Worm (Caenorhabditis elegans) whole organism, L1 larva: ENCODE results near the gene srsx-15.

Experiments
- C34B4.2 ChIP-seq: sonication (generic microtip); optimal IDR thresholded peaks from 2 replicates; lab custom pipeline; 2017; ENCODE audit warnings: mild to moderate bottlenecking, missing genetic modification characterization, missing compliant biosample characterization
- F16B12.6 ChIP-seq: fragments of 150-350 bp; optimal IDR thresholded peaks from 2 replicates; lab custom pipeline; 2014; ENCODE audit warnings: missing biosample characterization, missing genetic modification characterization
- alr-1 ChIP-seq: fragments of 200-800 bp; sonication (Bioruptor generic); optimal IDR thresholded peaks from 2 replicates; lab custom pipeline; 2018; ENCODE audit warnings: borderline replicate concordance, mild to moderate bottlenecking, missing genetic modification characterization, missing compliant biosample characterization
- ama-1 ChIP-seq: fragments of 150-350 bp; optimal IDR thresholded peaks from 2 replicates; lab custom pipeline; 2014
- blmp-1 ChIP-seq: fragments of 150-350 bp; optimal IDR thresholded peaks from 2 replicates; lab custom pipeline; 2014; ENCODE audit warnings: missing biosample characterization, missing genetic modification characterization
- ceh-8 ChIP-seq: fragments of 200-800 bp; sonication (Bioruptor generic); optimal IDR thresholded peaks from 2 replicates; lab custom pipeline; 2018; ENCODE audit warnings: mild to moderate bottlenecking, missing genetic modification characterization, moderate library complexity, missing compliant biosample characterization
- ceh-82 ChIP-seq, 3 experiments: fragments of 150-350 bp in 1 of 3; sonication (generic microtip) in 2 of 3; optimal IDR thresholded peaks; 2 replicates each; lab custom pipeline; 2014 to 2017; ENCODE audit warnings: missing biosample characterization in 3 of 3, missing genetic modification characterization in 3 of 3
- ceh-90 ChIP-seq: sonication (generic microtip); optimal IDR thresholded peaks from 2 replicates; lab custom pipeline; 2016; ENCODE audit warnings: missing genetic modification characterization, missing compliant biosample characterization
- ces-1 ChIP-seq: fragments of 150-350 bp; optimal IDR thresholded peaks from 2 replicates; lab custom pipeline; 2014; ENCODE audit warnings: missing biosample characterization, missing genetic modification reagents, missing genetic modification characterization
- efl-1 ChIP-seq, 4 experiments: fragments of 150-350 bp; optimal IDR thresholded peaks in 3 of 4; peaks in 1 of 4; 1 replicate in 1 of 4; 2 replicates in 3 of 4; lab custom pipeline; 2014; ENCODE audit warnings: missing biosample characterization in 2 of 4, missing genetic modification characterization in 2 of 4, missing genetic modification reagents in 2 of 4
- efl-3 ChIP-seq: fragments of 200-800 bp; sonication (Bioruptor generic); optimal IDR thresholded peaks from 2 replicates; lab custom pipeline; 2018; ENCODE audit warnings: mild to moderate bottlenecking, missing genetic modification characterization, missing compliant biosample characterization
- elt-2 ChIP-seq: sonication (generic microtip); optimal IDR thresholded peaks from 2 replicates; lab custom pipeline; 2016; ENCODE audit warnings: missing genetic modification characterization, mild to moderate bottlenecking, inconsistent platforms, missing compliant biosample characterization, missing genetic modification reagents
- elt-3 ChIP-seq, 6 experiments: fragments of 150-350 bp in 1 of 6; sonication (generic microtip); optimal IDR thresholded peaks; 2 replicates each; lab custom pipeline; 2017 to 2018; ENCODE audit warnings: missing biosample characterization in 6 of 6, missing genetic modification characterization in 6 of 6, inconsistent platforms in 1 of 6
- ets-5 ChIP-seq: fragments of 200-800 bp; sonication (Bioruptor generic); IDR thresholded peaks from 2 replicates; pipeline ENCODE4 v1.3.6; 2022; ENCODE audit warnings: missing genetic modification characterization, missing compliant biosample characterization
- fkh-4 ChIP-seq: sonication (generic microtip); optimal IDR thresholded peaks from 2 replicates; lab custom pipeline; 2016; ENCODE audit warnings: missing compliant biosample characterization, missing genetic modification characterization, borderline replicate concordance
- fos-1 ChIP-seq: fragments of 150-350 bp; optimal IDR thresholded peaks from 2 replicates; lab custom pipeline; 2014; ENCODE audit warnings: missing biosample characterization, missing genetic modification characterization
- hlh-4 ChIP-seq: sonication (generic microtip); optimal IDR thresholded peaks from 2 replicates; lab custom pipeline; 2016; ENCODE audit warnings: mild to moderate bottlenecking, missing genetic modification characterization, missing compliant biosample characterization
- isw-1 ChIP-seq: fragments of 200-800 bp; sonication (Bioruptor generic); IDR thresholded peaks from 2 replicates; pipeline ENCODE4 v1.3.6; 2022; ENCODE audit warnings: missing genetic modification characterization, missing compliant biosample characterization
- jun-1 ChIP-seq: fragments of 150-350 bp; optimal IDR thresholded peaks from 2 replicates; lab custom pipeline; 2014; ENCODE audit warnings: missing biosample characterization, missing genetic modification reagents, missing genetic modification characterization
- lin-14 ChIP-seq: fragments of 200-800 bp; sonication (Bioruptor generic); optimal IDR thresholded peaks from 2 replicates; lab custom pipeline; 2018; ENCODE audit warnings: mild to moderate bottlenecking, missing genetic modification characterization, moderate library complexity, missing compliant biosample characterization
- lin-35 ChIP-seq, 2 experiments: fragments of 150-350 bp; optimal IDR thresholded peaks; 2 replicates each; lab custom pipeline; 2014; ENCODE audit warnings: missing biosample characterization in 2 of 2, missing genetic modification characterization in 2 of 2, missing genetic modification reagents in 2 of 2
- lin-39 ChIP-seq: fragments of 150-350 bp; optimal IDR thresholded peaks from 2 replicates; lab custom pipeline; 2014; ENCODE audit warnings: missing biosample characterization, missing genetic modification reagents, missing genetic modification characterization
- mep-1 ChIP-seq: fragments of 150-350 bp; optimal IDR thresholded peaks from 2 replicates; lab custom pipeline; 2014; ENCODE audit warnings: missing biosample characterization, missing genetic modification characterization
- nhr-12 ChIP-seq: sonication (generic microtip); optimal IDR thresholded peaks from 2 replicates; lab custom pipeline; 2017; ENCODE audit warnings: missing biosample characterization, missing genetic modification characterization
- nhr-20 ChIP-seq: sonication (generic microtip); optimal IDR thresholded peaks from 2 replicates; lab custom pipeline; 2016; ENCODE audit warnings: mild to moderate bottlenecking, missing genetic modification characterization, missing compliant biosample characterization
- nhr-28 ChIP-seq: fragments of 150-350 bp; optimal IDR thresholded peaks from 2 replicates; lab custom pipeline; 2014; ENCODE audit warnings: missing biosample characterization, missing genetic modification characterization
- nhr-47 ChIP-seq: sonication (generic microtip); optimal IDR thresholded peaks from 2 replicates; lab custom pipeline; 2016; ENCODE audit warnings: mild to moderate bottlenecking, missing genetic modification characterization, moderate library complexity, missing compliant biosample characterization
- nhr-71 ChIP-seq: sonication (generic microtip); optimal IDR thresholded peaks from 2 replicates; lab custom pipeline; 2016; ENCODE audit warnings: mild to moderate bottlenecking, missing genetic modification characterization, moderate library complexity, missing compliant biosample characterization
- nhr-84 ChIP-seq: sonication (generic microtip); optimal IDR thresholded peaks from 2 replicates; lab custom pipeline; 2017; ENCODE audit warnings: missing biosample characterization, missing genetic modification characterization
- nhr-85 ChIP-seq: sonication (generic microtip); peaks from one replicate; lab custom pipeline; 2016; ENCODE audit warnings: missing genetic modification characterization, inconsistent platforms, missing compliant biosample characterization
- pag-3 ChIP-seq: sonication (generic microtip); optimal IDR thresholded peaks from 2 replicates; lab custom pipeline; 2017; ENCODE audit warnings: missing genetic modification characterization, mild to moderate bottlenecking, missing compliant biosample characterization, antibody characterized with exemption, borderline replicate concordance; ENCODE audit not compliant: insufficient read depth
- pax-3 ChIP-seq: fragments of 200-800 bp; sonication (Bioruptor generic); optimal IDR thresholded peaks from 2 replicates; lab custom pipeline; 2018; ENCODE audit warnings: mild to moderate bottlenecking, missing genetic modification characterization, moderate library complexity, missing compliant biosample characterization
- sptf-1 ChIP-seq: fragments of 150-350 bp; optimal IDR thresholded peaks from 2 replicates; lab custom pipeline; 2014; ENCODE audit warnings: missing biosample characterization, missing genetic modification characterization
- tbx-2 ChIP-seq: sonication (generic microtip); optimal IDR thresholded peaks from 2 replicates; lab custom pipeline; 2016; ENCODE audit warnings: missing genetic modification characterization, missing compliant biosample characterization
- unc-130 ChIP-seq: fragments of 150-350 bp; optimal IDR thresholded peaks from 2 replicates; lab custom pipeline; 2017; ENCODE audit warnings: missing biosample characterization, missing genetic modification characterization, inconsistent platforms
- vab-15 ChIP-seq: sonication (generic microtip); optimal IDR thresholded peaks from 2 replicates; lab custom pipeline; 2017; ENCODE audit warnings: missing genotype, mild to moderate bottlenecking, missing genetic modification characterization, missing compliant biosample characterization
- ztf-11 ChIP-seq, 2 experiments: sonication (generic microtip); optimal IDR thresholded peaks; 2 replicates each; lab custom pipeline; 2016 to 2017; ENCODE audit warnings: missing genetic modification characterization in 2 of 2, missing biosample characterization in 1 of 2, missing compliant biosample characterization in 1 of 2
- ztf-4 ChIP-seq: fragments of 150-350 bp; optimal IDR thresholded peaks from 2 replicates; lab custom pipeline; 2014; ENCODE audit warnings: missing biosample characterization, missing genetic modification characterization

srsx-15 gene

ce11 chrIV:5623718-5624117, at the start of gene srsx-15:
TSS of gene srsx-15 (minus strand) at chrIV:5623818.
- TF ChIP-seq mep-1 (tag; lab: Kevin White, UChicago) (no peak), efl-1 (optimal IDR thresholded peaks at IDR 0.05; lab: Kevin White, UChicago) (no peak), efl-1 (GFP tag; optimal IDR thresholded peaks at IDR 0.05 in 1 of 2; lab: Kevin White, UChicago) (peak in 1 of 2 experiments; percentile 72)

DNA sequence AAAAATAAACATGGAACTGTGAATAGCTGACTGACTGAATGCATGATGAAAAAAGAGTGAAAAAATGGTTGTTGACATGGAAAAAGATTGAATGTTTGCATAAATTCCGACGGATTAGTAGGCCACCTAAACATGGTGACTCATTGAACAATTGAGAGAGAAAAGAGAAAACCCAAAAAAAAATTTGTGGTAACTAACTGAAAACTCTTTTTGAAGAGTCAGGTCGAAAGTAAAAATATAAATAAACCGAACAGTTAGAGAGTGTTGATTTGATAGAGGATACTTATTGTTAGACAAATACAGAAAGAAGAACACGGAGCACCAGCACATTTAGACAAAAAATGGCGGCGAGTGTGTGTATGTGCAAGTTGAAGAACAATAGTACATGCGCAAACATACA, 47.7 kb upstream of the srsx-15 start:
- TF ChIP-seq nhr-85 (tag; lab: Kevin White, UChicago), result peak; percentile 57
- no peak for TF ChIP-seq nhr-47 (tag; lab: Kevin White, UChicago)
- TF ChIP-seq, all 84 proteins: peak for 1

DNA sequence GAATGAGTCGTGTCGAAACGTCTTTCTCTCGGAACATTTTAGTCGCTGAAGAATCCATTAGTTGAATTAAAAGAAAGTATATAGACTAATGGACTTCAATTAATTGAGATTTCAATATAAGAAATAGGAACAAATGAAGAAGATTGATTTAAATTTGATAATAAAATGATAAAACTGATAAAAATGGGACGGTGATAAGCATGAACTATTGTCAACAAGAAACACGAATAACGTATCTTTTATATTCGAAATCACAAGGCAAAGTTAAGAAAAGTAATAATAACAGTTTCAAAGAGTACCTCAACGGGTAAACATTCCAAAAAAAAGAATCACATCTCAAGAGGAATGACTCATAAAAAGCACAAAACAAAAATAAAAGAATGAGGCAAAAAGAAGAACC, 45.8 kb upstream of the srsx-15 start, which contains the start of gene T19E7.6:
T19E7.6 (minus strand) TSS at position 45 of the 400 bp plus-strand sequence.
- TF ChIP-seq elt-3 (tag; optimal IDR thresholded peaks at IDR 0.05; lab: Kevin White, UChicago) (peak in 1 of 6 experiments; percentile 45), pax-3 (tag; lab: Kevin White, UChicago) (no peak), nhr-84 (tag; lab: Kevin White, UChicago) (no peak)
- TF ChIP-seq, all 84 proteins: peak for 1

- TF ChIP-seq pag-3 (tag; lab: Kevin White, UChicago) (no peak), pax-3 (tag; lab: Kevin White, UChicago) (no peak), lin-35 (GFP tag; optimal IDR thresholded peaks at IDR 0.05; lab: Kevin White, UChicago) (no peak), ceh-8 (GFP tag; lab: Kevin White, UChicago) (no peak), ztf-11 (tag; optimal IDR thresholded peaks at IDR 0.05; lab: Kevin White, UChicago) (no peak), lin-39 (no peak), nhr-85 (tag; lab: Kevin White, UChicago) (no peak), unc-130 (tag; lab: Kevin White, UChicago) (no peak), ceh-82 (tag; optimal IDR thresholded peaks at IDR 0.05; lab: Kevin White, UChicago) (peak in 1 of 3 experiments; percentile 4), isw-1 (GFP tag; lab: Robert Waterston, UW) (no peak), C34B4.2 (tag; lab: Kevin White, UChicago) (no peak), jun-1 (no peak), elt-2 (no peak), blmp-1 (tag; lab: Kevin White, UChicago) (no peak), nhr-47 (tag; lab: Kevin White, UChicago) (no peak), fkh-4 (tag; lab: Kevin White, UChicago) (no peak), lin-14 (GFP tag; lab: Kevin White, UChicago) (peak; percentile 57), mep-1 (tag; lab: Kevin White, UChicago) (peak; percentile 39)
Observed at ce11 chrIV:5667191-5667590, 43.6 kb upstream of the srsx-15 start.

DNA sequence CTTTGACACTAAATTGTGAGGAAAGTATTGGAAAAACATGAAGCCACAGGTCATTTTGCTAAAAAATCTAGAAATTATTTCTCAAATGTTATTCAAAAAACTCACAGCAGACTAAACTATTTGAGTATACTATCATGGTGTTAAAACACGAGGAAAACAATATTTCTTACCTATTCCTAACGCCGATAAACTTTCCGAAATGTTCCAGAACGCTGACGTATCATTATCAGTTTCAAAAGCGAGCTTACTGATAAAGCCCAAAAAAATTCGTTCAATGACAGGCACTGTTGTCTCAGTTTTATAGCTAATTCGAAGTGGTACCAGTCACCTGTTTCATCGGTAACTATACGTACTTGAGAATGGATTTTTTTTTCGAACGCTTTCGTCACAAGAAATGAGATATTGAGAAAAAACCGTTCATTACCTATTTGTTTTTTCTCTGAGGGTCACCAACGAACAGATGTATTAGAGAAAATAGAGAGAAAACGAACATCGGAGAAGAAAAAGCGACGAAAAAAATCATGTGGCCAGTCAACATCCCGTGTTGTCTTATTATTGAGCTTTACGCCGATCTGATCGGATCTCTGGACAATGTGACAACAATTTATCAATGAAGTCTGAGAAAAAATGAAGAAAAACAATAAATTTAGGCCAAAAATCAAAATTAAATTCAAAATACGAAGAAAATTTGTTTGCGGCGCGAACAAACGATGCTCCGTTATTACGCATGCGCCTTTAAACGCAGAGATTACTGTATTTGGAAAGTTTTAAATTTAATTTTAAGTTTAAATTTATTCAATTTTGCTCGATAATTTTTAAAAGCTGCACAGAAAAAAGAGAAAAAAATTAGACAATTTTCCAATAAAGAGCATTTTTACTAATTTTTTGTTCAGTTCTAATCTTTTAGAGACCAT, 42.8 kb upstream of the srsx-15 start:
- TF ChIP-seq efl-3 (GFP tag; lab: Kevin White, UChicago), result no peak
- no peak for TF ChIP-seq ets-5
- TF ChIP-seq fos-1 (tag; lab: Kevin White, UChicago), result no peak
- no peak for TF ChIP-seq vab-15 (tag; lab: Kevin White, UChicago)
- peak; percentile 12 for TF ChIP-seq nhr-71
- TF ChIP-seq elt-2, result peak; percentile 40

DNA sequence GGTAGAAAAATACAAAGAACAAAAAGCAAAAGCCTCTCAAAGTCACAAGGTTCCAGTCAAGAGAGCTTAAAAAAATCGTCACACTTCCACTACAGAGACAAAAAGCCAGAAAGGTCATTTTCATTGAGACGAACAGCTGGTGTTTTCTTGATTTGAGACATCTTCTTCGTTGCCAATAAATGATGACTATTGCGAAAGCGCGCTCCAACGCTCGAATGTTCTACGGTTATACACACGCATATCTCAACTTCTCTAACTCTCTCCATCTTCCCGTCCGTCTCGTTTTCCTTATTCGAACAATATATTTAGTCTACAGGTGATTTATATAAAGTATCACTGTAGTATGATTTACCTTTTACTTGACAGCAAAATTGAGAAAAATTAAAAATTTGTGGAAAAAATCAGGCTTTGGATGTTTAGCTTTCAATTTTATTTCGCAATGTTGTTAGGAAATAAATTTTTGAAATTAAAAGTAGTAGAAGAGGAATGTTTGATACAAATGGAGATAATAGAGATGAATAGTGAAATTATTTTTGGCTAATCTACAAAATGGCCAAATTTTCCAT, 41.8 kb upstream of the srsx-15 start:
- TF ChIP-seq sptf-1 (tag; lab: Kevin White, UChicago) (no peak), F16B12.6 (tag; lab: Kevin White, UChicago) (no peak), nhr-12 (no peak), alr-1 (tag; lab: Kevin White, UChicago) (no peak), ceh-90 (tag; lab: Kevin White, UChicago) (no peak), ama-1 (lab: Kevin White, UChicago) (peak; percentile 5), elt-2 (no peak), nhr-28 (tag; lab: Kevin White, UChicago) (no peak), ceh-82 (tag; optimal IDR thresholded peaks at IDR 0.05; lab: Kevin White, UChicago) (peak in 1 of 3 experiments; percentile 12), jun-1 (no peak), unc-130 (tag; lab: Kevin White, UChicago) (no peak), ces-1 (GFP tag; lab: Kevin White, UChicago) (no peak), isw-1 (GFP tag; lab: Robert Waterston, UW) (no peak), nhr-20 (peak; percentile 49), hlh-4 (tag; lab: Kevin White, UChicago) (no peak), ztf-4 (tag; lab: Kevin White, UChicago) (no peak), C34B4.2 (tag; lab: Kevin White, UChicago) (no peak), tbx-2 (tag; lab: Kevin White, UChicago) (no peak)
